Fruit fly (Drosophila melanogaster) whole organism, wandering third instar larva: ENCODE results near the gene CG45676.

Source experiments
- Hr78 ChIP-seq: fragments of >200 bp; optimal IDR thresholded peaks from 2 replicates; lab custom pipeline; 2017; ENCODE audit warnings: missing biosample characterization, missing genetic modification characterization
- Rel ChIP-seq, 2 experiments: fragments of 200-800 bp; sonication (Bioruptor generic) in 1 of 2; optimal IDR thresholded peaks; 2 replicates in 1 of 2; 3 replicates in 1 of 2; lab custom pipeline; 2016 to 2019; ENCODE audit warnings: mild to moderate bottlenecking in 2 of 2, missing biosample characterization in 2 of 2, missing genetic modification characterization in 2 of 2, moderate library complexity in 1 of 2
- h ChIP-seq: fragments of 200-800 bp; sonication (Bioruptor generic); optimal IDR thresholded peaks from 3 replicates; lab custom pipeline; 2016; ENCODE audit warnings: missing biosample characterization, mild to moderate bottlenecking, missing genetic modification characterization
- psq ChIP-seq: fragments of 200-800 bp; sonication (Bioruptor generic); optimal IDR thresholded peaks from 3 replicates; lab custom pipeline; 2017; ENCODE audit warnings: missing biosample characterization, mild to moderate bottlenecking, missing genetic modification characterization, moderate library complexity
- woc ChIP-seq: sonication (Bioruptor generic); optimal IDR thresholded peaks from 2 replicates; lab custom pipeline; 2016; ENCODE audit warnings: missing biosample characterization, mild to moderate bottlenecking, missing genetic modification characterization

DNA sequence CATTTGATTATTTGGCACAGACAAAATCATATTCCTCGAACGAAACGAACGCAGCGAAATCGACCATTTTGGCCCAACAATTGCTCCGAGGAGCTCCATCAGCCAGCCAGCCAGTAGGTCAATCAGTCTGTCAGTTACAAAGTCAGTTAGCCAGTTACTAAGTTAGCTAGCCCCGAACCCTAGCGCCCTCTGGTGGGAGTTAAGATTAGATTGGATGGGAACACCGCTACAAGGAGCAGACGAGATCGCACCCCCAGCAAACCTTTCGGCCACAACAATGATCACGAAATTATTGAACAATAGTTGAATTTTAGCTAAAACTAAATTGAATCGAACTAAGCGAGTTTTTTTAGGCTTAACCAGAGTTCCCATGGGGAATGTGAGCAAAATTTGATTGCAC is 24.8 kb upstream of the CG45676 start:
- TF ChIP-seq Rel (GFP tag; optimal IDR thresholded peaks at IDR 0.05; lab: Kevin White, UChicago), result no peak
- TF ChIP-seq Rel (tag; optimal IDR thresholded peaks at IDR 0.05; lab: Kevin White, UChicago), result no peak
- TF ChIP-seq h (GFP tag; lab: Kevin White, UChicago), result no peak
- TF ChIP-seq Hr78 (GFP tag; lab: Kevin White, UChicago), result no peak
- no peak for TF ChIP-seq psq (GFP tag; lab: Kevin White, UChicago)
- TF ChIP-seq woc (GFP tag; lab: Kevin White, UChicago), result no peak
